Worm (Caenorhabditis elegans) whole organism, early embryonic: Measurements from ENCODE around the gene E02H9.9.

Source experiments
- F13C5.2 ChIP-seq: sonication (generic microtip); optimal IDR thresholded peaks from 2 replicates; lab custom pipeline; 2017; ENCODE audit warnings: mild to moderate bottlenecking, missing genetic modification characterization, inconsistent platforms, missing compliant biosample characterization
- aly-1 ChIP-seq: sonication (generic microtip); optimal IDR thresholded peaks from 2 replicates; lab custom pipeline; 2016; ENCODE audit warnings: missing genetic modification characterization, missing compliant biosample characterization
- ama-1 ChIP-seq: fragments of 150-350 bp; optimal IDR thresholded peaks from 2 replicates; lab custom pipeline; 2014
- ceh-13 ChIP-seq: fragments of 200-800 bp; sonication (Bioruptor generic); optimal IDR thresholded peaks from 2 replicates; lab custom pipeline; 2018; ENCODE audit warnings: mild to moderate bottlenecking, missing genetic modification characterization, missing compliant biosample characterization
- ceh-36 ChIP-seq: sonication (generic microtip); optimal IDR thresholded peaks from 2 replicates; lab custom pipeline; 2016; ENCODE audit warnings: missing genetic modification characterization, inconsistent platforms, missing compliant biosample characterization
- flt-1 ChIP-seq: fragments of 200-800 bp; sonication (Bioruptor generic); IDR thresholded peaks from 2 replicates; pipeline ENCODE4 v1.3.6; 2022; ENCODE audit warnings: missing genetic modification characterization, missing compliant biosample characterization
- hmg-4 ChIP-seq: fragments of 200-800 bp; sonication (Bioruptor generic); optimal IDR thresholded peaks from 2 replicates; lab custom pipeline; 2018; ENCODE audit warnings: mild to moderate bottlenecking, missing genetic modification characterization, missing compliant biosample characterization
- hnd-1 ChIP-seq: sonication (generic microtip); optimal IDR thresholded peaks from 2 replicates; lab custom pipeline; 2016; ENCODE audit warnings: missing genetic modification characterization, missing compliant biosample characterization
- pes-1 ChIP-seq: fragments of 200-800 bp; sonication (Bioruptor generic); IDR thresholded peaks from 2 replicates; pipeline ENCODE4 v1.3.6; 2022; ENCODE audit warnings: missing genetic modification reagents, missing genetic modification characterization, missing compliant biosample characterization
- scrt-1 ChIP-seq: fragments of 200-800 bp; sonication (Bioruptor generic); IDR thresholded peaks from 2 replicates; pipeline ENCODE4 v1.3.6; 2022; ENCODE audit warnings: missing genetic modification characterization, missing compliant biosample characterization
- tbx-11 ChIP-seq: fragments of 200-800 bp; sonication (Bioruptor generic); IDR thresholded peaks from 2 replicates; pipeline ENCODE4 v1.3.6; 2022; ENCODE audit warnings: missing genetic modification characterization, missing compliant biosample characterization

DNA sequence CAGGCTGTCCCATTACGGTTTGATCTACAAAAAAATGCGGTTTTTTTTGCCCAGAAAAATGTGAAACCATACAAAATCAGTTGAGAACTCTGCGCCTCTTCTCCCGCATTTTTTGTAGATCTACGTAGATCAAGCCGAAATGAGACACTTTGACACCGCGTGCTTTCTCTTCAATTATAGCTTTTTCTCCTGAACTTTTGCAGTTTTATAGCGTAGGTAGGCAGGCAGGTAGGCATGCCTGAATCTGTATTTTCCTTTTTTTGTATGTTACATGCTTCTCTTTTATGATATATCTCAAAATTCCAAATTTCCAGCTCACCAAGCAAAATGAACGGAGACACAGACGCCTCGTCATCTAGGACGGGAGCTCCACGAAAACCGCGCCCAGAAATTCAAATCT, 5.5 kb upstream of the E02H9.9 start, which contains the start of gene smg-6:
- TF ChIP-seq hmg-4 (GFP tag; lab: Kevin White, UChicago) = no peak
- no peak for TF ChIP-seq ama-1
- TF ChIP-seq hnd-1 (tag; lab: Kevin White, UChicago) = no peak
- TF ChIP-seq ceh-13 (GFP tag; lab: Kevin White, UChicago) = no peak
- no peak for TF ChIP-seq tbx-11 (GFP tag; lab: Robert Waterston, UW)
- TF ChIP-seq scrt-1 (GFP tag; lab: Robert Waterston, UW) = no peak
- no peak for TF ChIP-seq F13C5.2
- no peak for TF ChIP-seq pes-1 (GFP tag; lab: Robert Waterston, UW)
- no peak for TF ChIP-seq ceh-36 (tag; lab: Kevin White, UChicago)
- TF ChIP-seq flt-1 (GFP tag; lab: Robert Waterston, UW) = no peak
- no peak for TF ChIP-seq aly-1 (tag; lab: Kevin White, UChicago)
